Fruit fly (Drosophila melanogaster) whole organism, embryonic: ENCODE results near the gene CG31729.

Experiments
- CG2120 ChIP-seq: fragments of 200-800 bp; sonication (Bioruptor generic); optimal IDR thresholded peaks from 3 replicates; lab custom pipeline; 2016; ENCODE audit warnings: missing biosample characterization, missing genetic modification characterization
- CG8281 ChIP-seq: fragments of 200-800 bp; sonication (Bioruptor generic); optimal IDR thresholded peaks from 2 replicates; lab custom pipeline; 2018; ENCODE audit warnings: missing biosample characterization, mild to moderate bottlenecking, missing genetic modification characterization, moderate library complexity
- Sin3A ChIP-seq: fragments of >200 bp; optimal IDR thresholded peaks from 2 replicates; lab custom pipeline; 2018
- h ChIP-seq: fragments of >200 bp; optimal IDR thresholded peaks from 2 replicates; lab custom pipeline; 2017

DNA sequence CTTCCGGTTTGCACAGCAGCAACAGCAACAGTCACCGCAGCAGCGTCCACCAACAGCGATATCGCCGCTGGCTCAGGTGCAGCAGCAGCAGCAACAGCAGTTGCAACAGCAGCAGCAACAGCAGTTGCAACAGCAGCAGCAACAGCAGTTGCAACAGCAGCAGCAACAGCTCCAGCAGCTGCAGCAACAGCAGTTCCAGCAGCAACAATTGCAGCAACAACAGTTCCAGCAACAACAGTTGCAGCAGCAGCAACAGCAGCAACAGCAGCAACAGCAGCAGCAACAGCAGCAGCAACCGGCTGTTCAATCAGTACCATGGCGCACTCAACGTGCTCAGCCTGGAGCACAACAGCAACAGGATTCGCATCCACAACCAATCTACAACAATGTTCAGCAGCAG, 17.3 kb upstream of the CG31729 start:
- TF ChIP-seq h, result no peak
- no peak for TF ChIP-seq CG2120 (GFP tag; lab: Kevin White, UChicago)
- TF ChIP-seq CG8281 (tag; lab: Kevin White, UChicago), result no peak
- TF ChIP-seq Sin3A (lab: Kevin White, UChicago), result no peak
